Fruit fly (Drosophila melanogaster) whole organism: Measurements from ENCODE around the gene holn1.

Experiments
- CG8478 ChIP-seq: fragments of >200 bp; optimal IDR thresholded peaks from 2 replicates; lab custom pipeline; 2018; ENCODE audit warnings: inconsistent platforms
- Dll ChIP-seq: fragments of >200 bp; optimal IDR thresholded peaks from 2 replicates; lab custom pipeline; 2017
- pan ChIP-seq: fragments of >200 bp; optimal IDR thresholded peaks from 2 replicates; lab custom pipeline; 2017
- usp ChIP-seq: fragments of >200 bp; optimal IDR thresholded peaks from 2 replicates; lab custom pipeline; 2017; ENCODE audit warnings: missing biosample characterization, missing genetic modification characterization, mixed read lengths

dm6 chr2L:10472257-10472656, 36.5 kb downstream of the holn1 start:
- TF ChIP-seq CG8478 (lab: Kevin White, UChicago) (no peak), usp (GFP tag; lab: Kevin White, UChicago) (no peak), pan (lab: Kevin White, UChicago) (no peak), Dll (lab: Kevin White, UChicago) (no peak)
